Worm (Caenorhabditis elegans) whole organism, L1 larva: ENCODE data around the gene srw-15.
"Not testable (repeated sequence)": the region's sequence is repeated elsewhere in the genome, so short reads cannot be mapped to it uniquely, and the experiment has no call there.

Experiments
- C16A3.4 ChIP-seq: fragments of 150-350 bp; optimal IDR thresholded peaks from 2 replicates; lab custom pipeline; 2014; ENCODE audit warnings: missing biosample characterization, missing genetic modification characterization
- alr-1 ChIP-seq: fragments of 200-800 bp; sonication (Bioruptor generic); optimal IDR thresholded peaks from 2 replicates; lab custom pipeline; 2018; ENCODE audit warnings: borderline replicate concordance, mild to moderate bottlenecking, missing genetic modification characterization, missing compliant biosample characterization
- ama-1 ChIP-seq: fragments of 150-350 bp; optimal IDR thresholded peaks from 2 replicates; lab custom pipeline; 2014
- blmp-1 ChIP-seq: fragments of 150-350 bp; optimal IDR thresholded peaks from 2 replicates; lab custom pipeline; 2014; ENCODE audit warnings: missing biosample characterization, missing genetic modification characterization
- ceh-63 ChIP-seq: fragments of 200-800 bp; sonication (Bioruptor generic); optimal IDR thresholded peaks from 2 replicates; lab custom pipeline; 2018; ENCODE audit warnings: mild to moderate bottlenecking, missing genetic modification characterization, missing compliant biosample characterization
- ceh-8 ChIP-seq: fragments of 200-800 bp; sonication (Bioruptor generic); optimal IDR thresholded peaks from 2 replicates; lab custom pipeline; 2018; ENCODE audit warnings: mild to moderate bottlenecking, missing genetic modification characterization, moderate library complexity, missing compliant biosample characterization
- ceh-82 ChIP-seq, 3 experiments: fragments of 150-350 bp in 1 of 3; sonication (generic microtip) in 2 of 3; optimal IDR thresholded peaks; 2 replicates each; lab custom pipeline; 2014 to 2017; ENCODE audit warnings: missing biosample characterization in 3 of 3, missing genetic modification characterization in 3 of 3
- ceh-90 ChIP-seq: sonication (generic microtip); optimal IDR thresholded peaks from 2 replicates; lab custom pipeline; 2016; ENCODE audit warnings: missing genetic modification characterization, missing compliant biosample characterization
- ces-1 ChIP-seq: fragments of 150-350 bp; optimal IDR thresholded peaks from 2 replicates; lab custom pipeline; 2014; ENCODE audit warnings: missing biosample characterization, missing genetic modification reagents, missing genetic modification characterization
- dpl-1 ChIP-seq, 3 experiments: fragments of 150-350 bp in 2 of 3; sonication (generic microtip) in 1 of 3; optimal IDR thresholded peaks; 2 replicates each; lab custom pipeline; 2014 to 2017; ENCODE audit warnings: missing biosample characterization in 3 of 3, missing genetic modification characterization in 3 of 3, missing genetic modification reagents in 3 of 3
- egl-13 ChIP-seq: sonication (generic microtip); optimal IDR thresholded peaks from 2 replicates; lab custom pipeline; 2016; ENCODE audit warnings: missing genotype, missing genetic modification reagents, missing genetic modification characterization, missing compliant biosample characterization
- elt-2 ChIP-seq: sonication (generic microtip); optimal IDR thresholded peaks from 2 replicates; lab custom pipeline; 2016; ENCODE audit warnings: missing genetic modification characterization, mild to moderate bottlenecking, inconsistent platforms, missing compliant biosample characterization, missing genetic modification reagents
- fkh-4 ChIP-seq: sonication (generic microtip); optimal IDR thresholded peaks from 2 replicates; lab custom pipeline; 2016; ENCODE audit warnings: missing compliant biosample characterization, missing genetic modification characterization, borderline replicate concordance
- fkh-8 ChIP-seq: sonication (generic microtip); optimal IDR thresholded peaks from 2 replicates; lab custom pipeline; 2016; ENCODE audit warnings: mild to moderate bottlenecking, missing genetic modification characterization, missing compliant biosample characterization
- hlh-4 ChIP-seq: sonication (generic microtip); optimal IDR thresholded peaks from 2 replicates; lab custom pipeline; 2016; ENCODE audit warnings: mild to moderate bottlenecking, missing genetic modification characterization, missing compliant biosample characterization
- isw-1 ChIP-seq: fragments of 200-800 bp; sonication (Bioruptor generic); IDR thresholded peaks from 2 replicates; pipeline ENCODE4 v1.3.6; 2022; ENCODE audit warnings: missing genetic modification characterization, missing compliant biosample characterization
- jun-1 ChIP-seq: fragments of 150-350 bp; optimal IDR thresholded peaks from 2 replicates; lab custom pipeline; 2014; ENCODE audit warnings: missing biosample characterization, missing genetic modification reagents, missing genetic modification characterization
- lin-13 ChIP-seq: fragments of 150-350 bp; optimal IDR thresholded peaks from 2 replicates; lab custom pipeline; 2014; ENCODE audit warnings: missing biosample characterization, missing genetic modification reagents, missing genetic modification characterization
- lin-14 ChIP-seq: fragments of 200-800 bp; sonication (Bioruptor generic); optimal IDR thresholded peaks from 2 replicates; lab custom pipeline; 2018; ENCODE audit warnings: mild to moderate bottlenecking, missing genetic modification characterization, moderate library complexity, missing compliant biosample characterization
- lin-39 ChIP-seq: fragments of 150-350 bp; optimal IDR thresholded peaks from 2 replicates; lab custom pipeline; 2014; ENCODE audit warnings: missing biosample characterization, missing genetic modification reagents, missing genetic modification characterization
- lsy-2 ChIP-seq, 2 experiments: fragments of 150-350 bp; optimal IDR thresholded peaks; 2 replicates each; lab custom pipeline; 2014; ENCODE audit warnings: missing biosample characterization in 2 of 2, missing genetic modification characterization in 2 of 2
- mdl-1 ChIP-seq, 2 experiments: fragments of 150-350 bp; optimal IDR thresholded peaks; 2 replicates each; lab custom pipeline; 2014 to 2017; ENCODE audit warnings: missing biosample characterization in 2 of 2, missing genetic modification characterization in 2 of 2, inconsistent platforms in 1 of 2
- nhr-19 ChIP-seq: fragments of 200-800 bp; sonication (Bioruptor generic); conservative IDR thresholded peaks from 2 replicates; pipeline ENCODE4 v1.3.6; 2022; ENCODE audit warnings: missing genetic modification characterization, missing compliant biosample characterization
- nhr-76 ChIP-seq: sonication (generic microtip); optimal IDR thresholded peaks from 2 replicates; lab custom pipeline; 2017; ENCODE audit warnings: missing biosample characterization, missing genetic modification characterization
- nhr-77 ChIP-seq: fragments of 150-350 bp; optimal IDR thresholded peaks from 2 replicates; lab custom pipeline; 2014; ENCODE audit warnings: missing biosample characterization, missing genetic modification characterization
- nhr-85 ChIP-seq: sonication (generic microtip); peaks from one replicate; lab custom pipeline; 2016; ENCODE audit warnings: missing genetic modification characterization, inconsistent platforms, missing compliant biosample characterization
- pqm-1 ChIP-seq: sonication (generic microtip); optimal IDR thresholded peaks from 3 replicates; lab custom pipeline; 2017; ENCODE audit warnings: missing biosample characterization, missing genetic modification characterization
- skn-1 ChIP-seq: fragments of 150-350 bp; optimal IDR thresholded peaks from 2 replicates; lab custom pipeline; 2014; ENCODE audit warnings: missing biosample characterization, missing genetic modification characterization
- snpc-4 ChIP-seq: fragments of 150-350 bp; optimal IDR thresholded peaks from 2 replicates; lab custom pipeline; 2014; ENCODE audit warnings: missing biosample characterization, missing genetic modification characterization
- tbx-2 ChIP-seq: sonication (generic microtip); optimal IDR thresholded peaks from 2 replicates; lab custom pipeline; 2016; ENCODE audit warnings: missing genetic modification characterization, missing compliant biosample characterization
- unc-98 ChIP-seq: fragments of 200-800 bp; sonication (Bioruptor generic); IDR thresholded peaks from 2 replicates; pipeline ENCODE4 v1.3.6; 2022; ENCODE audit warnings: missing genetic modification characterization, missing compliant biosample characterization

Gene srw-15

DNA sequence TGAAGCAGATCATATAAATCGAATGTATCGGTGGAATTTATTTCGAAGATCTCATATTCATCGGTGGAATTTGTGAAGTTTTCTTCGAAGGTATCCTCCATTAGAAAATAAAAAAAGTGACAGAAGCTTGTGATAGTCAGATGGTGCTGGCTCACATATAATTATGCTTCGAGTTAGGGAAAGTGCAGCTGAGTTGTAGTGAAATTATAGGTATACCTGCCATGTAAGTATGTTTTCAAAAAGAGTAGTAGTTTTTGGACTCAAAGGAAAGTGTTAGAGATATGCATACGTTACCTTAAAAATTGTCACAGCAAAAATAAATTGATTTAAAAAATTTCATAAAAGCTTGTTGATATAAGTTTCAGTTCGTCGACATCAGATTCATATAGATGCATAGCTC lies 9.9 kb downstream of the srw-15 start, which contains the start of gene srw-11:
Gene srw-11 (minus strand): TSS at position 101 of the 400 bp plus-strand sequence.
- TF ChIP-seq isw-1 (GFP tag; lab: Robert Waterston, UW) (no peak), alr-1 (tag; lab: Kevin White, UChicago) (no peak)

DNA sequence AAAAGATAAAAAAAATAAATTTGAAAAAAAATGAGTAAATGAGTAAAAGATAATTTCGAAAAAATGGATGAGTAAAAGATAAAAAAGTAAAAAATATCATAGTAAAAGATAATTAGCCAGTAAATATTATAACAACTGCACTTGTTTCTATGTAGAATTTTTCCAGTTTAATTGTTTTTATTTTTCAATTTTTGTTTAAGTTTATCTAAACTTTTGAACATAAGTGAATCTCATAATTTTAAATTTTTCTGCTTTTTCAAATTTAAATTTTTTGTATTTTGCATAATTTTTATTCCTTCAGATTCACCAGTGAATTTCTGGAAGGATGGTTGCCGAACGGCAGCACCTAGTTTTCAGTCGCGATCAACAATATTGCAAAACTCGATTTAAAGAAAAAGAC lies 10.9 kb downstream of the srw-15 start, which contains the start of gene chil-12:
Gene chil-12 (plus strand): TSS at position 301 of the 400 bp plus-strand sequence.
- TF ChIP-seq snpc-4 (no peak), ceh-82 (tag; optimal IDR thresholded peaks at IDR 0.05; lab: Kevin White, UChicago) (no peak), nhr-85 (no peak), mdl-1 (tag; optimal IDR thresholded peaks at IDR 0.05; lab: Kevin White, UChicago) (no peak), ceh-8 (no peak), unc-98 (GFP tag; lab: Robert Waterston, UW) (no peak), dpl-1 (GFP tag; optimal IDR thresholded peaks at IDR 0.05; lab: Kevin White, UChicago) (no peak), lin-13 (GFP tag; lab: Kevin White, UChicago) (no peak), hlh-4 (tag; lab: Kevin White, UChicago) (no peak), tbx-2 (tag; lab: Kevin White, UChicago) (no peak), C16A3.4 (no peak), ama-1 (no peak), ceh-63 (GFP tag; lab: Kevin White, UChicago) (no peak)

DNA sequence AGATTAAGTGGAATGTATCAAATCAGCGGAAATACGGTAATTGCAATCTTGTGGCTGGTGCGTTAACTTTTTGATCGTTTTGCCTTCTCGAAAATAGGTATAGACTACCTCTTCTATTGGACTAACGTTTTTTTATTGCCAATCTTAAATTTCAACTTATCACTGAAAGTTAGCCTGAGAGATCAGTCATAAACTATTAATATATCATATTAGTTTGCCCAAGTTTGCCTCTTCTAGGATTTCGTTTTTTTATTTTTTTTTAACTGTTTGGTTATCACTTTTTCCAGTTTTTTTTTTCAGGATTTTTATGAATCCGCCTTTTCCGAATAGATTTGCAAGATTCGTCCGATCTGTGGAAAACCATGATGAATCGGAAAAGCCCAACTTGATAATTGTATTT lies 14.1 kb downstream of the srw-15 start, which contains the start of gene kin-30:
Gene kin-30 (plus strand): TSS at position 301 of the 400 bp plus-strand sequence.
- TF ChIP-seq elt-2 (tag; lab: Kevin White, UChicago) (no peak), ceh-82 (tag; optimal IDR thresholded peaks at IDR 0.05; lab: Kevin White, UChicago) (no peak), fkh-8 (no peak), lin-14 (GFP tag; lab: Kevin White, UChicago) (no peak), lin-39 (tag; lab: Kevin White, UChicago) (no peak), nhr-19 (GFP tag; lab: Robert Waterston, UW) (no peak), ces-1 (GFP tag; lab: Kevin White, UChicago) (no peak), nhr-76 (no peak), fkh-4 (no peak), ceh-8 (no peak), lin-13 (GFP tag; lab: Kevin White, UChicago) (no peak), jun-1 (tag; lab: Kevin White, UChicago) (no peak)

DNA sequence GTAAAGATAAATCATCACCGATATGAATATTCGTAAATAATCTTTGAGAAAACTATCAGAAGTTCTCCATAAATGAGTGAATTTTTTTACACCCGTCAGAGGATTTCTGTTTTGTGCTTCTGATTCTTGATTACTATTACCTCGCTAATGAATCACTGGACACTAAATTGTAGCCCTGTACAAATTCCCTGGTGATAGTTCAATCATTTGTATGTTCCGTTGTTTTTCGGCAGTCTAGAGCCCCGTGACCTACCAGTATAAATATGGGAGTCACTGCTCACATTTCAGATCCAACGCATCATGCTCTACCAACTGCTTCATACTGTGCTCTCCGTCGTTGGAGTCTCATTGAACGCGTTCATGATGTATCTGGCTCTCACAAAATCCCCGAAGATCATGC lies 20.0 kb downstream of the srw-15 start, which contains the start of gene srd-28:
Gene srd-28 (plus strand): TSS at position 301 of the 400 bp plus-strand sequence.
- TF ChIP-seq egl-13; ceh-90 (tag; lab: Kevin White, UChicago); ces-1 (GFP tag; lab: Kevin White, UChicago): not testable (repeated sequence)

DNA sequence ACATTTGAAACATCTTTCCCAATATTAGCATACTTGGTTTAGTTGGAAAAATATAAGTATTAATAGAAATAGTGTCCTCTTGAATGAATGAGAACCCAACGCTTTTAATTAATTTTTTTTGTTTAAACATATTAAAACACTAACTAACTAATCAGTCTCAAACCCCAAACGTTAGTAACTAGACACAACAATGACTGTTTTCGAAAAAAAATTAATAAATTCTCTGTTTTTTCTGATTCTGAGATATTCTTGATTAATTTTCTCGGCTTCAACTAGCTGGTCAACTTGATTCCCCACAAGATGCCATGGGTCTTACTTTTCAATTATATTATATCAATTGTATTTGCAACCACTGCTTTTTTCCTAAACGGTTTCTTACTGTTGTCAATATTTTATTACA lies 21.7 kb downstream of the srw-15 start, which contains the start of gene srbc-76:
Gene srbc-76 (plus strand): TSS at position 301 of the 400 bp plus-strand sequence.
- TF ChIP-seq skn-1 (tag; lab: Kevin White, UChicago) = no peak
- TF ChIP-seq nhr-85 = no peak
- TF ChIP-seq mdl-1 (tag; optimal IDR thresholded peaks at IDR 0.05; lab: Kevin White, UChicago) = no peak
- no peak for TF ChIP-seq C16A3.4
- TF ChIP-seq, all 84 proteins: peak for 0

DNA sequence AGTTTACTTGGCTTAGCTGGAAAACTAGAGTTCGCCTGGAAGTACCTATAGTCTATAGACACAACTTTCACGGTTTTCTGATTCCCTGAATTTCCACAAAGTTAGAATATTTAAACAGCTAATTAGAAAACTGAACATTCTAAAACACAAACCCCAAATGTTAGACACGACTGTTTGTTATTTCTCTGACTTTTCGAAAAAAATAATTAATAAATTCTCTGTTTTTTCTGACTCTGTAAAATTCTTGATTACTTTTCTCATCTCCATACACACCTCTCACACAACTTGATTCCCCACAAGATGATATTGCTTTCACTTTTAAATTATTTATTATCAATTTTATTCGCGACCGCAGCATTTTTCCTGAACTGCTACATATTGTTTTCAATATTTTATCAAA lies 23.2 kb downstream of the srw-15 start, which contains the start of gene srbc-75:
Gene srbc-75 (plus strand): TSS at position 301 of the 400 bp plus-strand sequence.
- TF ChIP-seq blmp-1 (tag; lab: Kevin White, UChicago) = peak; percentile 3
- TF ChIP-seq fkh-4 = no peak
- TF ChIP-seq, all 84 proteins: peak for 1

DNA sequence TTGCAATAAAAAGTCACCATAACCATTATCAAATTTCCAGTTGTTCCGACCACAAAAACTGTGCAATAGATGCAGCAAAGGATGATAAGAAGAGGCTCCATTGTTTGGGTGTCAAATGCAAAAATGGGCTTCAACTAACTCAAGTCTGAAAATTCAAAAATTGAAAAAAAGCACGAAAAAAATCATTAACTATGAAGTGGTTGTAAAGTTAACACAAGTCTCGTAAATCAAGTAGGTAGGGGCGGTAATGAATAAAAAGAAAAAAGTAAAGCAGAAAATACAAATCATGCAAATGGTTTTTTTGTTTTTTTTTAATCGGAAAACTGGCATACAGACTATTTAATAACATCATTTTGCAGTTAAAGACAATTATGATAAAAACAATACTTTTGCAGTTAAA lies 26.3 kb downstream of the srw-15 start, which contains the start of gene srsx-39:
Gene srsx-39 (minus strand): TSS at position 101 of the 400 bp plus-strand sequence.
- not testable (repeated sequence) for TF ChIP-seq nhr-77 (tag; lab: Kevin White, UChicago); lsy-2 (tag; optimal IDR thresholded peaks at IDR 0.05; lab: Kevin White, UChicago); pqm-1 (tag; lab: Kevin White, UChicago)
